Fruit fly (Drosophila melanogaster) whole organism, wandering third instar larva: Measurements from ENCODE around the gene CG32073.

Experiments used
- Abd-B ChIP-seq: fragments of >200 bp; optimal IDR thresholded peaks from 2 replicates; lab custom pipeline; 2017; ENCODE audit warnings: missing biosample characterization, missing genetic modification characterization
- CG32264 ChIP-seq: fragments of 200-800 bp; sonication (Bioruptor generic); optimal IDR thresholded peaks from 2 replicates; lab custom pipeline; 2016; ENCODE audit warnings: missing biosample characterization, missing genetic modification characterization
- CG9705 ChIP-seq: fragments of 200-800 bp; sonication (Bioruptor generic); optimal IDR thresholded peaks from 2 replicates; lab custom pipeline; 2018; ENCODE audit warnings: missing biosample characterization, mild to moderate bottlenecking, missing genetic modification characterization
- CrebA ChIP-seq: fragments of 200-800 bp; sonication (Bioruptor generic); optimal IDR thresholded peaks from 2 replicates; lab custom pipeline; 2016; ENCODE audit warnings: missing biosample characterization, mild to moderate bottlenecking, missing genetic modification characterization, borderline replicate concordance
- Dfd ChIP-seq: fragments of >200 bp; optimal IDR thresholded peaks from 2 replicates; lab custom pipeline; 2017; ENCODE audit warnings: missing biosample characterization, missing genetic modification characterization
- Dif ChIP-seq: fragments of 200-275, 200-300 bp; sonication (Bioruptor generic); optimal IDR thresholded peaks from 2 replicates; lab custom pipeline; 2018; ENCODE audit warnings: missing biosample characterization, missing genetic modification characterization; ENCODE audit not compliant: partially characterized antibody
- GATAd ChIP-seq: sonication (Bioruptor generic); optimal IDR thresholded peaks from 2 replicates; lab custom pipeline; 2016; ENCODE audit warnings: missing biosample characterization, missing genetic modification characterization
- HLH106 ChIP-seq: fragments of 200-800 bp; optimal IDR thresholded peaks from 3 replicates; lab custom pipeline; 2019; ENCODE audit warnings: missing biosample characterization, mild to moderate bottlenecking, missing genetic modification characterization, moderate library complexity
- Hnf4 ChIP-seq: fragments of 200-800 bp; sonication (Bioruptor generic); optimal IDR thresholded peaks from 2 replicates; lab custom pipeline; 2016; ENCODE audit warnings: missing biosample characterization, mild to moderate bottlenecking, missing genetic modification characterization
- Hr78 ChIP-seq: fragments of >200 bp; optimal IDR thresholded peaks from 2 replicates; lab custom pipeline; 2017; ENCODE audit warnings: missing biosample characterization, missing genetic modification characterization
- Hr83 ChIP-seq: fragments of 200-300 bp; sonication (Bioruptor generic); optimal IDR thresholded peaks from 2 replicates; lab custom pipeline; 2016; ENCODE audit warnings: missing biosample characterization, mild to moderate bottlenecking, missing genetic modification characterization, moderate library complexity; ENCODE audit not compliant: poor library complexity, severe bottlenecking
- Jra ChIP-seq: sonication (Bioruptor generic); optimal IDR thresholded peaks from 2 replicates; lab custom pipeline; 2016; ENCODE audit warnings: missing biosample characterization, missing genetic modification characterization
- Mio ChIP-seq: sonication (Bioruptor generic); optimal IDR thresholded peaks from 2 replicates; lab custom pipeline; 2016; ENCODE audit warnings: missing biosample characterization, missing genetic modification characterization
- Myc ChIP-seq: fragments of >200 bp; optimal IDR thresholded peaks from 2 replicates; lab custom pipeline; 2017
- N ChIP-seq: fragments of >200 bp; optimal IDR thresholded peaks from 2 replicates; lab custom pipeline; 2018; ENCODE audit warnings: missing biosample characterization, missing external identifiers, missing genetic modification characterization
- OdsH ChIP-seq: fragments of 200-800 bp; sonication (Bioruptor generic); optimal IDR thresholded peaks from 2 replicates; lab custom pipeline; 2016; ENCODE audit warnings: missing biosample characterization, mild to moderate bottlenecking, missing genetic modification characterization
- Rel ChIP-seq, 2 experiments: fragments of 200-800 bp; sonication (Bioruptor generic) in 1 of 2; optimal IDR thresholded peaks; 2 replicates in 1 of 2; 3 replicates in 1 of 2; lab custom pipeline; 2016 to 2019; ENCODE audit warnings: mild to moderate bottlenecking in 2 of 2, missing biosample characterization in 2 of 2, missing genetic modification characterization in 2 of 2, moderate library complexity in 1 of 2
- Sp1 ChIP-seq: fragments of 200-800 bp; sonication (Bioruptor generic); optimal IDR thresholded peaks from 3 replicates; lab custom pipeline; 2019; ENCODE audit warnings: missing biosample characterization, mild to moderate bottlenecking, missing genetic modification characterization, moderate library complexity
- Vsx2 ChIP-seq: fragments of 200-300, 225-300 bp; sonication (Bioruptor generic); optimal IDR thresholded peaks from 2 replicates; lab custom pipeline; 2018; ENCODE audit warnings: missing biosample characterization, missing genetic modification characterization; ENCODE audit not compliant: partially characterized antibody
- br ChIP-seq: fragments of 200-800 bp; sonication (Bioruptor generic); optimal IDR thresholded peaks from 2 replicates; lab custom pipeline; 2016; ENCODE audit warnings: missing biosample characterization, missing genetic modification characterization
- brk ChIP-seq: fragments of 200-800 bp; sonication (Bioruptor generic); optimal IDR thresholded peaks from 2 replicates; lab custom pipeline; 2016; ENCODE audit warnings: missing biosample characterization, mild to moderate bottlenecking, missing genetic modification characterization
- dl ChIP-seq, 2 experiments: fragments of 175-275, 200-275 bp in 1 of 2; fragments of 200-275 bp in 1 of 2; sonication (Bioruptor generic); optimal IDR thresholded peaks; lab custom pipeline; 2018; ENCODE audit warnings: mild to moderate bottlenecking in 2 of 2, missing biosample characterization in 2 of 2, missing genetic modification characterization in 2 of 2, moderate library complexity in 2 of 2; ENCODE audit not compliant: partially characterized antibody in 2 of 2, insufficient read depth in 1 of 2
- dmrt93B ChIP-seq: fragments of 200-800 bp; sonication (Bioruptor generic); optimal IDR thresholded peaks from 2 replicates; lab custom pipeline; 2018; ENCODE audit warnings: missing biosample characterization, mild to moderate bottlenecking, missing genetic modification characterization
- dsf ChIP-seq: sonication (Bioruptor generic); optimal IDR thresholded peaks from 2 replicates; lab custom pipeline; 2016; ENCODE audit warnings: missing biosample characterization, missing genetic modification characterization, borderline replicate concordance
- ey ChIP-seq: fragments of 200-800 bp; sonication (Bioruptor generic); optimal IDR thresholded peaks from 2 replicates; lab custom pipeline; 2016; ENCODE audit warnings: missing biosample characterization, missing genetic modification characterization
- foxo ChIP-seq, 2 experiments: fragments of 200-800 bp; sonication (Bioruptor generic); optimal IDR thresholded peaks; 2 replicates in 1 of 2; 3 replicates in 1 of 2; lab custom pipeline; 2016 to 2017; ENCODE audit warnings: missing biosample characterization in 2 of 2, missing genetic modification characterization in 2 of 2
- fru ChIP-seq: fragments of 200-800 bp; sonication (Bioruptor generic); optimal IDR thresholded peaks from 3 replicates; lab custom pipeline; 2016; ENCODE audit warnings: missing biosample characterization, mild to moderate bottlenecking, missing genetic modification characterization
- h ChIP-seq: fragments of 200-800 bp; sonication (Bioruptor generic); optimal IDR thresholded peaks from 3 replicates; lab custom pipeline; 2016; ENCODE audit warnings: missing biosample characterization, mild to moderate bottlenecking, missing genetic modification characterization
- jim ChIP-seq: fragments of 175-275, 200-325 bp; sonication (Bioruptor generic); optimal IDR thresholded peaks from 2 replicates; lab custom pipeline; 2016; ENCODE audit warnings: missing biosample characterization, mild to moderate bottlenecking, missing genetic modification characterization
- lola ChIP-seq: fragments of >200 bp; optimal IDR thresholded peaks from 2 replicates; lab custom pipeline; 2017; ENCODE audit warnings: missing biosample characterization, missing genetic modification characterization
- pan ChIP-seq: fragments of >200 bp; optimal IDR thresholded peaks from 2 replicates; lab custom pipeline; 2017
- psq ChIP-seq: fragments of 200-800 bp; sonication (Bioruptor generic); optimal IDR thresholded peaks from 3 replicates; lab custom pipeline; 2017; ENCODE audit warnings: missing biosample characterization, mild to moderate bottlenecking, missing genetic modification characterization, moderate library complexity
- rgr ChIP-seq: fragments of 200-800 bp; sonication (Bioruptor generic); optimal IDR thresholded peaks from 3 replicates; lab custom pipeline; 2016; ENCODE audit warnings: missing biosample characterization, mild to moderate bottlenecking, missing genetic modification characterization
- sage ChIP-seq: fragments of 200-800 bp; sonication (Bioruptor generic); optimal IDR thresholded peaks from 2 replicates; lab custom pipeline; 2016; ENCODE audit warnings: missing biosample characterization, mild to moderate bottlenecking, missing genetic modification characterization
- sv ChIP-seq: fragments of 200-800 bp; sonication (Bioruptor generic); optimal IDR thresholded peaks from 3 replicates; lab custom pipeline; 2016; ENCODE audit warnings: missing biosample characterization, missing genetic modification characterization
- tai ChIP-seq: sonication (Bioruptor generic); optimal IDR thresholded peaks from 2 replicates; lab custom pipeline; 2016; ENCODE audit warnings: missing biosample characterization, missing genetic modification characterization
- usp ChIP-seq: fragments of >200 bp; optimal IDR thresholded peaks from 2 replicates; lab custom pipeline; 2017; ENCODE audit warnings: missing biosample characterization, missing genetic modification characterization
- woc ChIP-seq: sonication (Bioruptor generic); optimal IDR thresholded peaks from 2 replicates; lab custom pipeline; 2016; ENCODE audit warnings: missing biosample characterization, mild to moderate bottlenecking, missing genetic modification characterization

Gene CG32073

dm6 chr3L:11084557-11085231 lies 22.7 kb downstream of the CG32073 start:
- no peak for TF ChIP-seq jim
- no peak for TF ChIP-seq Vsx2 (GFP tag; lab: Kevin White, UChicago)
- no peak for TF ChIP-seq CG9705 (GFP tag; lab: Kevin White, UChicago)
- TF ChIP-seq Dfd (GFP tag; lab: Kevin White, UChicago): no peak
- TF ChIP-seq Dif (GFP tag; lab: Kevin White, UChicago): no peak
- TF ChIP-seq h (GFP tag; lab: Kevin White, UChicago): no peak
- TF ChIP-seq fru (GFP tag; lab: Kevin White, UChicago): no peak
- TF ChIP-seq Myc (lab: Kevin White, UChicago): no peak
- no peak for TF ChIP-seq dmrt93B (GFP tag; lab: Kevin White, UChicago)
- no peak for TF ChIP-seq lola (GFP tag; lab: Kevin White, UChicago)
- no peak for TF ChIP-seq Abd-B
- TF ChIP-seq br (GFP tag; lab: Kevin White, UChicago): peak; percentile 74
- TF ChIP-seq brk (GFP tag; lab: Kevin White, UChicago): no peak
- TF ChIP-seq Mio (GFP tag; lab: Kevin White, UChicago): no peak
- no peak for TF ChIP-seq tai (GFP tag; lab: Kevin White, UChicago)
- no peak for TF ChIP-seq Hr78
- no peak for TF ChIP-seq Hr83 (GFP tag; lab: Kevin White, UChicago)
- peak; percentile 89 for TF ChIP-seq ey (GFP tag; lab: Kevin White, UChicago)
- TF ChIP-seq sage: peak; percentile 51
- no peak for TF ChIP-seq Sp1
- no peak for TF ChIP-seq dl (GFP tag; optimal IDR thresholded peaks at IDR 0.05; lab: Kevin White, UChicago; ENCODE audit: insufficient read depth in 1 of 2, partially characterized antibody in 2 of 2)
- peak; percentile 88 for TF ChIP-seq rgr
- TF ChIP-seq Hnf4 (GFP tag; lab: Kevin White, UChicago): no peak
- peak; percentile 87 for TF ChIP-seq OdsH (GFP tag; lab: Kevin White, UChicago)
- peak; percentile 49 for TF ChIP-seq woc
- TF ChIP-seq CG32264 (GFP tag; lab: Kevin White, UChicago): peak; percentile 56
- peak; percentile 95 for TF ChIP-seq sv (GFP tag; lab: Kevin White, UChicago)
- no peak for TF ChIP-seq N (GFP tag; lab: Kevin White, UChicago)
- peak; percentile 70 for TF ChIP-seq psq (GFP tag; lab: Kevin White, UChicago)
- TF ChIP-seq GATAd (GFP tag; lab: Kevin White, UChicago): no peak
- no peak for TF ChIP-seq foxo (GFP tag; optimal IDR thresholded peaks at IDR 0.05; lab: Kevin White, UChicago)
- no peak for TF ChIP-seq HLH106 (tag; lab: Kevin White, UChicago)
- TF ChIP-seq dsf: no peak
- no peak for TF ChIP-seq Rel (GFP tag; optimal IDR thresholded peaks at IDR 0.05; lab: Kevin White, UChicago)
- no peak for TF ChIP-seq Rel (tag; optimal IDR thresholded peaks at IDR 0.05; lab: Kevin White, UChicago)
- no peak for TF ChIP-seq usp (GFP tag; lab: Kevin White, UChicago)
- no peak for TF ChIP-seq Jra (GFP tag; lab: Kevin White, UChicago)
- no peak for TF ChIP-seq pan (lab: Kevin White, UChicago)
- TF ChIP-seq CrebA (GFP tag; lab: Kevin White, UChicago): no peak
- TF ChIP-seq, all 38 proteins: peak for 9

dm6 chr3L:11083605-11084004 lies 23.8 kb downstream of the CG32073 start:
- no peak for TF ChIP-seq HLH106 (tag; lab: Kevin White, UChicago)
- no peak for TF ChIP-seq foxo (GFP tag; optimal IDR thresholded peaks at IDR 0.05; lab: Kevin White, UChicago)
- peak; percentile 87 for TF ChIP-seq rgr
- TF ChIP-seq ey (GFP tag; lab: Kevin White, UChicago): no peak
- no peak for TF ChIP-seq Dif (GFP tag; lab: Kevin White, UChicago)
- TF ChIP-seq usp (GFP tag; lab: Kevin White, UChicago): no peak
- TF ChIP-seq Myc (lab: Kevin White, UChicago): no peak
- no peak for TF ChIP-seq fru (GFP tag; lab: Kevin White, UChicago)
- TF ChIP-seq CrebA (GFP tag; lab: Kevin White, UChicago): no peak
- TF ChIP-seq jim: no peak
- TF ChIP-seq psq (GFP tag; lab: Kevin White, UChicago): peak; percentile 60
- no peak for TF ChIP-seq Hnf4 (GFP tag; lab: Kevin White, UChicago)
- no peak for TF ChIP-seq br (GFP tag; lab: Kevin White, UChicago)
- no peak for TF ChIP-seq Abd-B
- TF ChIP-seq, all 38 proteins: peak for 2
